Fruit fly (Drosophila melanogaster): Measurements from ENCODE around the gene Raf.

dm6 chrX:2259763-2260162 lies 35.5 kb upstream of the Raf start, which contains the start of gene CG3078:
- TF ChIP-seq psq (optimal IDR thresholded peaks at IDR 0.05) (no peak), pan (optimal IDR thresholded peaks at IDR 0.05) (no peak), CG8478 (optimal IDR thresholded peaks at IDR 0.05) (no peak), usp (GFP tag; optimal IDR thresholded peaks at IDR 0.05) (no peak)
